Fruit fly (Drosophila melanogaster) whole organism, embryonic: ENCODE measurements around the gene CG17029.

Experiments
- Atf-2 ChIP-seq: fragments of 200-800 bp; sonication (Bioruptor generic); optimal IDR thresholded peaks from 2 replicates; lab custom pipeline; 2016; ENCODE audit warnings: missing biosample characterization, missing genetic modification characterization
- Awh ChIP-seq: fragments of 200-800 bp; sonication (Bioruptor generic); IDR thresholded peaks from 2 replicates; pipeline ENCODE4, ENCODE4 v1.3.6; 2022; ENCODE audit warnings: missing biosample characterization, missing genetic modification characterization
- B-H2 ChIP-seq: fragments of 200-800 bp; sonication (Bioruptor generic); optimal IDR thresholded peaks from 2 replicates; lab custom pipeline; 2018; ENCODE audit warnings: missing biosample characterization, mild to moderate bottlenecking, missing genetic modification characterization
- CG10959 ChIP-seq: fragments of 200-800 bp; sonication (Bioruptor generic); IDR thresholded peaks from 2 replicates; pipeline ENCODE4 v1.3.6; 2022; ENCODE audit warnings: missing biosample characterization, missing genetic modification characterization
- CG12155 ChIP-seq: fragments of 200-800 bp; sonication (Bioruptor generic); optimal IDR thresholded peaks from 3 replicates; lab custom pipeline; 2016; ENCODE audit warnings: missing biosample characterization, missing genetic modification characterization
- CG12942 ChIP-seq: fragments of 200-800 bp; sonication (Bioruptor generic); optimal IDR thresholded peaks from 3 replicates; lab custom pipeline; 2016; ENCODE audit warnings: missing biosample characterization, missing genetic modification characterization
- CG13424 ChIP-seq: fragments of 200-800 bp; sonication (Bioruptor generic); optimal IDR thresholded peaks from 2 replicates; lab custom pipeline; 2019; ENCODE audit warnings: missing biosample characterization, mild to moderate bottlenecking, missing genetic modification characterization, moderate library complexity
- CG13894 ChIP-seq: fragments of 200-800 bp; sonication (Bioruptor generic); optimal IDR thresholded peaks from 3 replicates; lab custom pipeline; 2018; ENCODE audit warnings: missing biosample characterization, mild to moderate bottlenecking, missing genetic modification characterization, moderate library complexity
- CG14014 ChIP-seq: fragments of 200-800 bp; sonication (Bioruptor generic); IDR thresholded peaks from 2 replicates; pipeline ENCODE4 v1.3.6; 2022; ENCODE audit warnings: missing biosample characterization, missing genetic modification characterization
- CG34224 ChIP-seq: fragments of 200-800 bp; sonication (Bioruptor generic); IDR thresholded peaks from 3 replicates; pipeline ENCODE4 v1.3.6; 2022; ENCODE audit warnings: missing biosample characterization, missing genetic modification characterization; ENCODE audit not compliant: partially characterized antibody
- CG5953 ChIP-seq: fragments of 200-800 bp; sonication (Bioruptor generic); IDR thresholded peaks from 2 replicates; pipeline ENCODE4 v1.3.6; 2022; ENCODE audit warnings: missing biosample characterization, missing genetic modification characterization
- CG7556 ChIP-seq: fragments of 200-800 bp; sonication (Bioruptor generic); optimal IDR thresholded peaks from 2 replicates; lab custom pipeline; 2017; ENCODE audit warnings: missing biosample characterization, mild to moderate bottlenecking, missing genetic modification characterization
- CG9437 ChIP-seq: fragments of 200-800 bp; sonication (Bioruptor generic); optimal IDR thresholded peaks from 2 replicates; lab custom pipeline; 2018; ENCODE audit warnings: missing biosample characterization, mild to moderate bottlenecking, missing genetic modification characterization
- D19A ChIP-seq: fragments of 200-800 bp; optimal IDR thresholded peaks from 3 replicates; lab custom pipeline; 2019; ENCODE audit warnings: missing biosample characterization, mild to moderate bottlenecking, missing genetic modification characterization, moderate library complexity
- Dbx ChIP-seq: fragments of 200-800 bp; sonication (Bioruptor generic); IDR thresholded peaks from 3 replicates; pipeline ENCODE4 v1.3.6; 2022; ENCODE audit warnings: missing biosample characterization, missing genetic modification characterization
- Dip3 ChIP-seq: fragments of 200-800 bp; sonication (Bioruptor generic); optimal IDR thresholded peaks from 3 replicates; lab custom pipeline; 2016; ENCODE audit warnings: missing biosample characterization, missing genetic modification characterization
- Doc2 ChIP-seq: fragments of 200-800 bp; sonication (Bioruptor generic); IDR thresholded peaks from 2 replicates; pipeline ENCODE4 v1.3.6; 2022; ENCODE audit warnings: missing biosample characterization, missing genetic modification characterization
- Drgx ChIP-seq: fragments of 200-800 bp; sonication (Bioruptor generic); IDR thresholded peaks from 2 replicates; pipeline ENCODE4 v1.3.6; 2022; ENCODE audit warnings: missing biosample characterization, missing genetic modification characterization
- Hr3 ChIP-seq: fragments of 200-800 bp; sonication (Bioruptor generic); optimal IDR thresholded peaks from 3 replicates; lab custom pipeline; 2016; ENCODE audit warnings: missing biosample characterization, missing genetic modification characterization
- MBD-R2 ChIP-seq: fragments of 200-800 bp; sonication (Bioruptor generic); IDR thresholded peaks from 2 replicates; pipeline ENCODE4 v1.3.6; 2022; ENCODE audit warnings: missing biosample characterization, missing genetic modification characterization
- NFAT ChIP-seq: fragments of 200-800 bp; sonication (Bioruptor generic); IDR thresholded peaks from 2 replicates; pipeline ENCODE4 v1.3.6; 2022; ENCODE audit warnings: missing biosample characterization, missing genetic modification characterization
- NK7.1 ChIP-seq: fragments of 200-800 bp; sonication (Bioruptor generic); optimal IDR thresholded peaks from 3 replicates; lab custom pipeline; 2016; ENCODE audit warnings: missing biosample characterization, missing genetic modification characterization
- Oaz ChIP-seq: fragments of 200-800 bp; sonication (Bioruptor generic); IDR thresholded peaks from 2 replicates; pipeline ENCODE4 v1.3.6; 2022; ENCODE audit warnings: missing biosample characterization, missing genetic modification characterization
- Scr ChIP-seq: fragments of 200-800 bp; sonication (Bioruptor generic); IDR thresholded peaks from 2 replicates; pipeline ENCODE4 v1.3.6; 2022; ENCODE audit warnings: missing biosample characterization, missing genetic modification characterization; ENCODE audit not compliant: partially characterized antibody
- Spps ChIP-seq: fragments of 200-800 bp; sonication (Bioruptor generic); optimal IDR thresholded peaks from 2 replicates; lab custom pipeline; 2018; ENCODE audit warnings: missing biosample characterization, mild to moderate bottlenecking, missing genetic modification characterization
- Sry-δ ChIP-seq: fragments of 200-800 bp; sonication (Bioruptor generic); optimal IDR thresholded peaks from 2 replicates; lab custom pipeline; 2016; ENCODE audit warnings: missing biosample characterization, missing genetic modification characterization
- amos ChIP-seq: fragments of 200-800 bp; sonication (Bioruptor generic); IDR thresholded peaks from 2 replicates; pipeline ENCODE4 v1.3.6; 2022; ENCODE audit warnings: missing biosample characterization, missing genetic modification characterization; ENCODE audit not compliant: partially characterized antibody
- ato ChIP-seq: fragments of 200-800 bp; sonication (Bioruptor generic); IDR thresholded peaks from 2 replicates; pipeline ENCODE4 v1.3.6; 2022; ENCODE audit warnings: missing biosample characterization, missing genetic modification characterization; ENCODE audit not compliant: partially characterized antibody
- az2 ChIP-seq: fragments of 200-800 bp; sonication (Bioruptor generic); optimal IDR thresholded peaks from 3 replicates; lab custom pipeline; 2016; ENCODE audit warnings: missing biosample characterization, missing genetic modification characterization
- chif ChIP-seq, 2 experiments: fragments of 200-800 bp; sonication (Bioruptor generic); optimal IDR thresholded peaks; 3 replicates each; lab custom pipeline; 2016; ENCODE audit warnings: missing biosample characterization in 2 of 2, missing genetic modification characterization in 2 of 2
- crol ChIP-seq: fragments of 200-800 bp; sonication (Bioruptor generic); IDR thresholded peaks from 2 replicates; pipeline ENCODE4 v1.3.6; 2022; ENCODE audit warnings: missing biosample characterization, missing genetic modification characterization
- dm ChIP-seq: fragments of 200-800 bp; sonication (Bioruptor generic); optimal IDR thresholded peaks from 3 replicates; lab custom pipeline; 2016; ENCODE audit warnings: missing biosample characterization, missing genetic modification characterization
- emc ChIP-seq: fragments of 200-800 bp; sonication (Bioruptor generic); optimal IDR thresholded peaks from 2 replicates; lab custom pipeline; 2016; ENCODE audit warnings: missing biosample characterization, missing genetic modification characterization
- eyg ChIP-seq: fragments of 200-800 bp; sonication (Bioruptor generic); optimal IDR thresholded peaks from 3 replicates; lab custom pipeline; 2016; ENCODE audit warnings: missing biosample characterization, missing genetic modification characterization
- gcm ChIP-seq: fragments of 200-800 bp; sonication (Bioruptor generic); optimal IDR thresholded peaks from 2 replicates; lab custom pipeline; 2019; ENCODE audit warnings: missing biosample characterization, mild to moderate bottlenecking, missing genetic modification characterization, moderate library complexity
- gcm2 ChIP-seq: fragments of 200-800 bp; sonication (Bioruptor generic); optimal IDR thresholded peaks from 2 replicates; lab custom pipeline; 2016; ENCODE audit warnings: missing biosample characterization, missing genetic modification characterization
- kah ChIP-seq: fragments of 200-800 bp; sonication (Bioruptor generic); optimal IDR thresholded peaks from 2 replicates; lab custom pipeline; 2018; ENCODE audit warnings: missing biosample characterization, mild to moderate bottlenecking, missing genetic modification characterization
- luna ChIP-seq: fragments of 200-800 bp; sonication (Bioruptor generic); optimal IDR thresholded peaks from 2 replicates; lab custom pipeline; 2016; ENCODE audit warnings: missing biosample characterization, missing genetic modification characterization
- maf-S ChIP-seq: fragments of 200-800 bp; sonication (Bioruptor generic); optimal IDR thresholded peaks from 2 replicates; lab custom pipeline; 2016; ENCODE audit warnings: missing biosample characterization, missing genetic modification characterization
- odd ChIP-seq: fragments of 200-800 bp; sonication (Bioruptor generic); optimal IDR thresholded peaks from 2 replicates; lab custom pipeline; 2017; ENCODE audit warnings: missing biosample characterization, mild to moderate bottlenecking, missing genetic modification characterization
- pan ChIP-seq, 4 experiments: fragments of >200 bp in 3 of 4; fragments of 200-800 bp in 1 of 4; sonication (Bioruptor generic) in 1 of 4; optimal IDR thresholded peaks in 3 of 4; IDR thresholded peaks in 1 of 4; 2 replicates each; pipeline versions ENCODE4 v1.3.6 to Lab custom; 2017 to 2022; ENCODE audit warnings: missing biosample characterization in 2 of 4, missing genetic modification characterization in 2 of 4, mixed read lengths in 1 of 4
- pum ChIP-seq: fragments of 200-800 bp; sonication (Bioruptor generic); optimal IDR thresholded peaks from 2 replicates; lab custom pipeline; 2016; ENCODE audit warnings: missing biosample characterization, missing genetic modification characterization
- sc ChIP-seq, 3 experiments: fragments of >200 bp in 2 of 3; fragments of 200-800 bp in 1 of 3; sonication (Bioruptor generic) in 1 of 3; optimal IDR thresholded peaks; 2 replicates in 2 of 3; 3 replicates in 1 of 3; lab custom pipeline; 2017; ENCODE audit warnings: mild to moderate bottlenecking in 1 of 3, missing biosample characterization in 1 of 3, missing genetic modification characterization in 1 of 3, missing genetic modification reagents in 1 of 3
- sens ChIP-seq: fragments of 200-800 bp; sonication (Bioruptor generic); peaks from one replicate; lab custom pipeline; 2016; ENCODE audit warnings: missing biosample characterization, missing genetic modification characterization
- sqz ChIP-seq: fragments of 200-800 bp; sonication (Bioruptor generic); optimal IDR thresholded peaks from 3 replicates; lab custom pipeline; 2018; ENCODE audit warnings: missing biosample characterization, mild to moderate bottlenecking, missing genetic modification characterization
- tgo ChIP-seq: fragments of 200-800 bp; sonication (Bioruptor generic); IDR thresholded peaks from 3 replicates; pipeline ENCODE4 v1.3.6; 2022; ENCODE audit warnings: missing biosample characterization, missing genetic modification characterization
- tin ChIP-seq: fragments of 200-800 bp; sonication (Bioruptor generic); optimal IDR thresholded peaks from 3 replicates; lab custom pipeline; 2016; ENCODE audit warnings: missing biosample characterization, missing genetic modification characterization
- ttk ChIP-seq: fragments of 200-800 bp; sonication (Bioruptor generic); IDR thresholded peaks from 2 replicates; pipeline ENCODE4 v2.1.2; 2022; ENCODE audit warnings: missing biosample characterization, missing genetic modification characterization
- vvl ChIP-seq: fragments of 200-800 bp; sonication (Bioruptor generic); IDR thresholded peaks from 2 replicates; pipeline ENCODE4 v1.3.6; 2022; ENCODE audit warnings: missing biosample characterization, missing genetic modification characterization
- zfh2 ChIP-seq: fragments of 200-800 bp; sonication (Bioruptor generic); optimal IDR thresholded peaks from 2 replicates; lab custom pipeline; 2016; ENCODE audit warnings: missing biosample characterization, missing genetic modification characterization

The CG17029 gene

DNA sequence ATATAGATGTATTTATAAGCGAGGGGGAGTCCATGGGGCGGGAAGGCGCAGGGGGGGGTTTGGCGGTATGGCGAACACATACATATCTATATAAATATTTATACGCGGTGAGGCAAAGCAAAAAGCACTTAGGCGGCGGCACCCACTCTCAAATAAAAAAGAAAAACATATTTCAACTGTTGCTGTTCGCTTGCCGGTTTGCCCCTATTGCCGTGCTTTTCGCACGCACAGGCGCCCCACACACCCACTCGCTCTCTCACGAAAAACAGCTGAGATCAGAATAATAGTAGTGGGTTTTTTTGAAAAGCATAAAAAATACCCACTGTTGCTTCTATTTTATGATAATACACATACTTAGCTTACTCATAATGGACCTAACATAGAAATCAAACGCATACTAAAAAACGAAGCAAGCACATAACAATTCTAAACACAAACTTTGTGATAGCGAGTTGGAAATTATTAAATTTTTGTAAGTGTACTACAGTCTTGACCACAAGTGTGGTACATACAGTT, 24.6 kb downstream of the CG17029 start (continued):
- no peak for TF ChIP-seq ttk (GFP tag; lab: Robert Waterston, UW)
- TF ChIP-seq pan (optimal IDR thresholded peaks at IDR 0.05; lab: Kevin White, UChicago) = no peak
- TF ChIP-seq pan (GFP tag; optimal IDR thresholded peaks at IDR 0.05 in 1 of 2, IDR thresholded peaks at IDR 0.05 in 1 of 2) = peak in 1 of 2 experiments; percentile 80
- TF ChIP-seq Drgx (GFP tag; lab: Robert Waterston, UW) = peak; percentile 86
- TF ChIP-seq gcm2 (GFP tag; lab: Kevin White, UChicago) = peak; percentile 73
- TF ChIP-seq luna (GFP tag; lab: Kevin White, UChicago) = peak; percentile 85
- TF ChIP-seq tin (GFP tag; lab: Kevin White, UChicago) = peak; percentile 59
- peak; percentile 95 for TF ChIP-seq crol (GFP tag; lab: Robert Waterston, UW)
- TF ChIP-seq Hr3 (GFP tag; lab: Kevin White, UChicago) = peak; percentile 55
- TF ChIP-seq Awh (GFP tag; lab: Robert Waterston, UW) = no peak
- TF ChIP-seq ato (GFP tag; lab: Robert Waterston, UW) = no peak
- peak; percentile 63 for TF ChIP-seq pum (GFP tag; lab: Kevin White, UChicago)
- TF ChIP-seq zfh2 (GFP tag; lab: Kevin White, UChicago) = peak; percentile 90
- peak; percentile 75; the same call in 2 of the 3 replicates for TF ChIP-seq Dbx (GFP tag; lab: Robert Waterston, UW)
- TF ChIP-seq CG7556 (GFP tag; lab: Kevin White, UChicago) = peak; percentile 81
- TF ChIP-seq tgo (GFP tag; lab: Robert Waterston, UW) = peak; percentile 70
- TF ChIP-seq vvl (GFP tag; lab: Robert Waterston, UW) = no peak; the same call in 1 of the 2 replicates
- TF ChIP-seq sqz (GFP tag; lab: Kevin White, UChicago) = peak; percentile 35
- TF ChIP-seq sc (optimal IDR thresholded peaks at IDR 0.05; lab: Kevin White, UChicago) = no peak
- no peak for TF ChIP-seq sc (GFP tag; optimal IDR thresholded peaks at IDR 0.05; lab: Kevin White, UChicago)
- TF ChIP-seq NK7.1 (GFP tag; lab: Kevin White, UChicago) = peak; percentile 72
- peak; percentile 45 for TF ChIP-seq CG12942 (GFP tag; lab: Kevin White, UChicago)
- TF ChIP-seq CG13894 (tag; lab: Kevin White, UChicago) = peak; percentile 92
- peak; percentile 60 for TF ChIP-seq az2 (GFP tag; lab: Kevin White, UChicago)
- TF ChIP-seq Oaz (GFP tag; lab: Robert Waterston, UW) = peak; percentile 58
- TF ChIP-seq Spps (tag; lab: Kevin White, UChicago) = no peak
- no peak for TF ChIP-seq amos (GFP tag; lab: Robert Waterston, UW)
- peak; percentile 70 for TF ChIP-seq eyg (GFP tag; lab: Kevin White, UChicago)
- TF ChIP-seq NFAT (GFP tag; lab: Robert Waterston, UW) = no peak
- TF ChIP-seq CG5953 = no peak
- TF ChIP-seq CG9437 = peak; percentile 65
- TF ChIP-seq emc (GFP tag; lab: Kevin White, UChicago) = peak; percentile 14
- TF ChIP-seq Sry-δ (GFP tag; lab: Kevin White, UChicago) = peak; percentile 0
- TF ChIP-seq B-H2 (GFP tag; lab: Kevin White, UChicago) = peak; percentile 89
- TF ChIP-seq D19A (tag; lab: Kevin White, UChicago) = peak; percentile 34
- peak; percentile 76 for TF ChIP-seq odd
- TF ChIP-seq Dip3 = peak; percentile 87
- peak; percentile 47 to 55 for TF ChIP-seq chif (GFP tag; optimal IDR thresholded peaks at IDR 0.05; lab: Kevin White, UChicago)
- no peak for TF ChIP-seq kah (GFP tag; lab: Kevin White, UChicago)
- TF ChIP-seq Doc2 (GFP tag; lab: Robert Waterston, UW) = no peak
- TF ChIP-seq CG34224 (GFP tag; lab: Robert Waterston, UW) = peak; percentile 47; the same call in 1 of the 3 replicates
- 0 out of 2 replicates have a peak, but pooled peaks have one; percentile 34 for TF ChIP-seq Scr
- TF ChIP-seq maf-S (GFP tag; lab: Kevin White, UChicago) = peak; percentile 77
- peak; percentile 82 for TF ChIP-seq CG13424 (tag; lab: Kevin White, UChicago)
- no peak for TF ChIP-seq CG10959 (GFP tag; lab: Robert Waterston, UW)
- TF ChIP-seq CG12155 (GFP tag; lab: Kevin White, UChicago) = peak; percentile 76
- TF ChIP-seq CG14014 (GFP tag; lab: Robert Waterston, UW) = peak; percentile 75
- TF ChIP-seq MBD-R2 = peak; percentile 40; the same call in 1 of the 2 replicates
- peak; percentile 28 for TF ChIP-seq dm (GFP tag; lab: Kevin White, UChicago)
- peak; percentile 75 for TF ChIP-seq sens
- TF ChIP-seq Atf-2 (GFP tag; lab: Kevin White, UChicago) = peak; percentile 68
- peak; percentile 71 for TF ChIP-seq gcm
